Fruit fly (Drosophila melanogaster): Measurements from ENCODE around the gene Sodh1.

dm6 chr3R:7076293-7076981, 24.3 kb downstream of the Sodh1 start:
- no peak for TF ChIP-seq Smox (GFP tag; optimal IDR thresholded peaks at IDR 0.05)
- TF ChIP-seq Ets21C (GFP tag; optimal IDR thresholded peaks at IDR 0.05), result no peak
